Worm (Caenorhabditis elegans): ENCODE data around the gene K05F6.10.

The K05F6.10 gene

ce11 chrII:1610630-1611029 lies 34.7 kb upstream of the K05F6.10 start, which contains the start of gene fbxa-163:
Gene fbxa-163, minus strand, starts transcription at chrII:1610730.
- TF ChIP-seq tbx-11 (GFP tag; IDR thresholded peaks at IDR 0.05) (no peak), ama-1 (optimal IDR thresholded peaks at IDR 0.05) (no peak), pes-1 (GFP tag; IDR thresholded peaks at IDR 0.05) (no peak), hmbx-1 (tag; optimal IDR thresholded peaks at IDR 0.05) (no peak), aly-1 (tag; optimal IDR thresholded peaks at IDR 0.05) (no peak), flt-1 (GFP tag; IDR thresholded peaks at IDR 0.05) (no peak), ceh-13 (GFP tag; optimal IDR thresholded peaks at IDR 0.05) (no peak)

ce11 chrII:1608915-1609314 lies 33.0 kb upstream of the K05F6.10 start:
- TF ChIP-seq B0310.2 (tag; optimal IDR thresholded peaks at IDR 0.05) (no peak), hmbx-1 (tag; optimal IDR thresholded peaks at IDR 0.05) (no peak), hnd-1 (tag; optimal IDR thresholded peaks at IDR 0.05) (no peak), aly-1 (tag; optimal IDR thresholded peaks at IDR 0.05) (no peak), scrt-1 (GFP tag; IDR thresholded peaks at IDR 0.05) (no peak), hmg-4 (GFP tag; optimal IDR thresholded peaks at IDR 0.05) (no peak), tbx-37 (GFP tag; conservative IDR thresholded peaks at IDR 0.05) (no peak), ama-1 (optimal IDR thresholded peaks at IDR 0.05) (no peak), F13C5.2 (tag; optimal IDR thresholded peaks at IDR 0.05) (no peak), pes-1 (GFP tag; IDR thresholded peaks at IDR 0.05) (no peak), tbx-11 (GFP tag; IDR thresholded peaks at IDR 0.05) (no peak), ets-7 (tag; optimal IDR thresholded peaks at IDR 0.05) (no peak), sea-1 (GFP tag; conservative IDR thresholded peaks at IDR 0.05) (no peak)

ce11 chrII:1607575-1607974 lies 31.6 kb upstream of the K05F6.10 start:
- no peak for TF ChIP-seq flt-1 (GFP tag; IDR thresholded peaks at IDR 0.05)
- TF ChIP-seq B0310.2 (tag; optimal IDR thresholded peaks at IDR 0.05) = no peak
- TF ChIP-seq tbx-37 (GFP tag; conservative IDR thresholded peaks at IDR 0.05) = no peak
- no peak for TF ChIP-seq ama-1 (optimal IDR thresholded peaks at IDR 0.05)
- no peak for TF ChIP-seq tra-4 (tag; optimal IDR thresholded peaks at IDR 0.05)
- TF ChIP-seq hmg-4 (GFP tag; optimal IDR thresholded peaks at IDR 0.05) = no peak
- no peak for TF ChIP-seq ceh-36 (tag; optimal IDR thresholded peaks at IDR 0.05)
- TF ChIP-seq ets-7 (tag; optimal IDR thresholded peaks at IDR 0.05) = no peak
- TF ChIP-seq ceh-13 (GFP tag; optimal IDR thresholded peaks at IDR 0.05) = no peak
- TF ChIP-seq hmbx-1 (tag; optimal IDR thresholded peaks at IDR 0.05) = no peak
- TF ChIP-seq tbx-11 (GFP tag; IDR thresholded peaks at IDR 0.05) = no peak
- TF ChIP-seq F13C5.2 (tag; optimal IDR thresholded peaks at IDR 0.05) = no peak
- no peak for TF ChIP-seq scrt-1 (GFP tag; IDR thresholded peaks at IDR 0.05)
- no peak for TF ChIP-seq sea-1 (GFP tag; conservative IDR thresholded peaks at IDR 0.05)
- TF ChIP-seq pes-1 (GFP tag; IDR thresholded peaks at IDR 0.05) = no peak
- no peak for TF ChIP-seq hnd-1 (tag; optimal IDR thresholded peaks at IDR 0.05)
- no peak for TF ChIP-seq aly-1 (tag; optimal IDR thresholded peaks at IDR 0.05)

ce11 chrII:1606079-1606478 lies 30.1 kb upstream of the K05F6.10 start, which contains the start of gene bath-33:
Gene bath-33, minus strand, starts transcription at chrII:1606179.
- TF ChIP-seq ama-1 (optimal IDR thresholded peaks at IDR 0.05) (no peak), tbx-11 (GFP tag; IDR thresholded peaks at IDR 0.05) (no peak), tbx-37 (GFP tag; conservative IDR thresholded peaks at IDR 0.05) (no peak), F13C5.2 (tag; optimal IDR thresholded peaks at IDR 0.05) (no peak)

ce11 chrII:1605010-1605409 lies 29.1 kb upstream of the K05F6.10 start:
- no peak for TF ChIP-seq tbx-37 (GFP tag; conservative IDR thresholded peaks at IDR 0.05)
- no peak for TF ChIP-seq flt-1 (GFP tag; IDR thresholded peaks at IDR 0.05)
- no peak for TF ChIP-seq ama-1 (optimal IDR thresholded peaks at IDR 0.05)
- no peak for TF ChIP-seq ceh-13 (GFP tag; optimal IDR thresholded peaks at IDR 0.05)
- no peak for TF ChIP-seq tra-4 (tag; optimal IDR thresholded peaks at IDR 0.05)
- no peak for TF ChIP-seq B0310.2 (tag; optimal IDR thresholded peaks at IDR 0.05)
- TF ChIP-seq hmbx-1 (tag; optimal IDR thresholded peaks at IDR 0.05) = no peak
- no peak for TF ChIP-seq hmg-4 (GFP tag; optimal IDR thresholded peaks at IDR 0.05)
- TF ChIP-seq hnd-1 (tag; optimal IDR thresholded peaks at IDR 0.05) = no peak
- no peak for TF ChIP-seq ets-7 (tag; optimal IDR thresholded peaks at IDR 0.05)
- no peak for TF ChIP-seq ceh-36 (tag; optimal IDR thresholded peaks at IDR 0.05)

ce11 chrII:1603049-1603448 lies 27.1 kb upstream of the K05F6.10 start:
- TF ChIP-seq ceh-13 (GFP tag; optimal IDR thresholded peaks at IDR 0.05) (no peak), ceh-36 (tag; optimal IDR thresholded peaks at IDR 0.05) (no peak), B0310.2 (tag; optimal IDR thresholded peaks at IDR 0.05) (no peak), aly-1 (tag; optimal IDR thresholded peaks at IDR 0.05) (no peak), flt-1 (GFP tag; IDR thresholded peaks at IDR 0.05) (no peak)

ce11 chrII:1601507-1601906 lies 25.6 kb upstream of the K05F6.10 start, which contains the start of gene bath-47:
Gene bath-47, plus strand, starts transcription at chrII:1601811.
- no peak for TF ChIP-seq ceh-36 (tag; optimal IDR thresholded peaks at IDR 0.05)
- TF ChIP-seq B0310.2 (tag; optimal IDR thresholded peaks at IDR 0.05) = no peak
- TF ChIP-seq F13C5.2 (tag; optimal IDR thresholded peaks at IDR 0.05) = no peak
- TF ChIP-seq sea-1 (GFP tag; conservative IDR thresholded peaks at IDR 0.05) = no peak
- no peak for TF ChIP-seq hmg-4 (GFP tag; optimal IDR thresholded peaks at IDR 0.05)
- TF ChIP-seq scrt-1 (GFP tag; IDR thresholded peaks at IDR 0.05) = no peak
- TF ChIP-seq tra-4 (tag; optimal IDR thresholded peaks at IDR 0.05) = no peak
- TF ChIP-seq flt-1 (GFP tag; IDR thresholded peaks at IDR 0.05) = no peak
- TF ChIP-seq ceh-13 (GFP tag; optimal IDR thresholded peaks at IDR 0.05) = no peak
- TF ChIP-seq hmbx-1 (tag; optimal IDR thresholded peaks at IDR 0.05) = no peak
- TF ChIP-seq tbx-11 (GFP tag; IDR thresholded peaks at IDR 0.05) = no peak
- no peak for TF ChIP-seq hnd-1 (tag; optimal IDR thresholded peaks at IDR 0.05)
- no peak for TF ChIP-seq ama-1 (optimal IDR thresholded peaks at IDR 0.05)
- no peak for TF ChIP-seq tbx-37 (GFP tag; conservative IDR thresholded peaks at IDR 0.05)
- no peak for TF ChIP-seq aly-1 (tag; optimal IDR thresholded peaks at IDR 0.05)
- TF ChIP-seq ets-7 (tag; optimal IDR thresholded peaks at IDR 0.05) = no peak
- TF ChIP-seq pes-1 (GFP tag; IDR thresholded peaks at IDR 0.05) = no peak

ce11 chrII:1600661-1601060 lies 24.7 kb upstream of the K05F6.10 start, which contains the start of gene bath-26:
Gene bath-26, minus strand, starts transcription at chrII:1600761.
- TF ChIP-seq ets-7 (tag; optimal IDR thresholded peaks at IDR 0.05) (no peak), B0310.2 (tag; optimal IDR thresholded peaks at IDR 0.05) (no peak), hmg-4 (GFP tag; optimal IDR thresholded peaks at IDR 0.05) (no peak), tbx-11 (GFP tag; IDR thresholded peaks at IDR 0.05) (no peak), ceh-13 (GFP tag; optimal IDR thresholded peaks at IDR 0.05) (no peak), sea-1 (GFP tag; conservative IDR thresholded peaks at IDR 0.05) (no peak), scrt-1 (GFP tag; IDR thresholded peaks at IDR 0.05) (no peak), hmbx-1 (tag; optimal IDR thresholded peaks at IDR 0.05) (no peak), tra-4 (tag; optimal IDR thresholded peaks at IDR 0.05) (no peak), F13C5.2 (tag; optimal IDR thresholded peaks at IDR 0.05) (no peak), ceh-36 (tag; optimal IDR thresholded peaks at IDR 0.05) (no peak), pes-1 (GFP tag; IDR thresholded peaks at IDR 0.05) (no peak), ama-1 (optimal IDR thresholded peaks at IDR 0.05) (no peak), tbx-37 (GFP tag; conservative IDR thresholded peaks at IDR 0.05) (no peak)
